Worm (Caenorhabditis elegans) whole organism, L3 larva: Measurements from ENCODE around the gene C34C12.8.

Source experiments
- fos-1 ChIP-seq: fragments of 150-350 bp; optimal IDR thresholded peaks from 2 replicates; lab custom pipeline; 2014; ENCODE audit warnings: missing biosample characterization, missing genetic modification characterization
- nhr-12 ChIP-seq: fragments of 150-350 bp; optimal IDR thresholded peaks from 2 replicates; lab custom pipeline; 2014; ENCODE audit warnings: missing biosample characterization, missing genetic modification characterization
- skn-1 ChIP-seq: fragments of 150-350 bp; optimal IDR thresholded peaks from 2 replicates; lab custom pipeline; 2014; ENCODE audit warnings: missing biosample characterization, missing genetic modification characterization
- snpc-4 ChIP-seq: fragments of 150-350 bp; optimal IDR thresholded peaks from 2 replicates; lab custom pipeline; 2014; ENCODE audit warnings: missing biosample characterization, missing genetic modification characterization
- ztf-11 ChIP-seq: fragments of 150-350 bp; optimal IDR thresholded peaks from 2 replicates; lab custom pipeline; 2014; ENCODE audit warnings: missing biosample characterization, missing genetic modification characterization

- TF ChIP-seq snpc-4 (tag; lab: Kevin White, UChicago) (no peak), ztf-11 (no peak), nhr-12 (tag; lab: Kevin White, UChicago) (no peak), skn-1 (tag; lab: Kevin White, UChicago) (no peak), fos-1 (tag; lab: Kevin White, UChicago) (no peak)
Observed at ce11 chrIII:3482291-3482690, 22.1 kb downstream of the C34C12.8 start, which contains the start of gene C34C12.6.
